Worm (Caenorhabditis elegans) whole organism, young adult: ENCODE results near the gene clec-19.

Source experiments
- F37B4.10 ChIP-seq: fragments of 200-800 bp; sonication (Bioruptor generic); IDR thresholded peaks from 2 replicates; pipeline ENCODE4 v1.3.6; 2022; ENCODE audit warnings: missing genetic modification characterization, missing compliant biosample characterization
- ZK185.1 ChIP-seq: sonication (generic microtip); optimal IDR thresholded peaks from 2 replicates; lab custom pipeline; 2016; ENCODE audit warnings: mild to moderate bottlenecking, missing genetic modification characterization, missing compliant biosample characterization; ENCODE audit not compliant: poor library complexity, severe bottlenecking
- ama-1 ChIP-seq, 3 experiments: fragments of 150-350 bp in 1 of 3; sonication (generic microtip) in 2 of 3; optimal IDR thresholded peaks; 2 replicates each; lab custom pipeline; 2014 to 2018; ENCODE audit warnings: missing biosample characterization in 2 of 3, missing genetic modification characterization in 2 of 3, missing genetic modification reagents in 2 of 3
- attf-5 ChIP-seq: fragments of 200-800 bp; sonication (Bioruptor generic); optimal IDR thresholded peaks from 2 replicates; lab custom pipeline; 2018; ENCODE audit warnings: mild to moderate bottlenecking, missing genetic modification characterization, missing compliant biosample characterization
- bed-2 ChIP-seq: fragments of 200-800 bp; sonication (Bioruptor generic); IDR thresholded peaks from 2 replicates; pipeline ENCODE4 v1.3.6; 2022; ENCODE audit warnings: missing genetic modification reagents, missing genetic modification characterization, missing compliant biosample characterization
- ceh-27 ChIP-seq: fragments of 200-800 bp; sonication (Bioruptor generic); optimal IDR thresholded peaks from 2 replicates; lab custom pipeline; 2018; ENCODE audit warnings: mild to moderate bottlenecking, missing genetic modification characterization, moderate library complexity, missing compliant biosample characterization
- fkh-3 ChIP-seq: sonication (generic microtip); optimal IDR thresholded peaks from 2 replicates; lab custom pipeline; 2016; ENCODE audit warnings: mild to moderate bottlenecking, missing genetic modification characterization, missing compliant biosample characterization
- nfya-2 ChIP-seq: fragments of 200-800 bp; sonication (Bioruptor generic); IDR thresholded peaks from 2 replicates; pipeline ENCODE4 v1.3.6; 2022; ENCODE audit warnings: missing genetic modification reagents, missing genetic modification characterization, missing compliant biosample characterization
- tbp1 ChIP-seq: fragments of 200-800 bp; sonication (Bioruptor generic); optimal IDR thresholded peaks from 2 replicates; lab custom pipeline; 2018; ENCODE audit warnings: mild to moderate bottlenecking, missing genetic modification characterization, missing compliant biosample characterization
- unc-62 ChIP-seq: fragments of 150-350 bp; optimal IDR thresholded peaks from 2 replicates; lab custom pipeline; 2014; ENCODE audit warnings: missing biosample characterization, missing genetic modification reagents, missing genetic modification characterization

DNA sequence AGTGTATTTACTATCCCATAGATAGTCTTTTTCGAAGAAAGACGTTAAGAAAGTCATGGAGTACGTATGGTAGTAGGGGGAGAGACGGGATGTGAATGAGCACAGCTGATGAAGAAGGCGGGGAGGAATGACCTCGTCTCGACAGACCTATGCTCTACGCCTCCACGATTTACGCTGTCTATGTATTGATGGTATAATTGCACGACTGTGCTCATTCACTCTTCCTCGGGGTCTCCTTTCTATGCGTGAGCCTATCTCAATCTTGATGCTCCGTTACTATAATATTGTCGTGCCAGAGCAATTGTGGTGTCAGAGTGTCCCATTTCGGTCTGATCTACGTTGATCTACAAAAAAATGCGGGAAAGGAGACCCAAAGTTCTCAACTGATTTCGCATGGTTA lies 41.9 kb downstream of the clec-19 start, which contains the start of gene C08F1.10:
- TF ChIP-seq tbp1 (GFP tag; lab: Kevin White, UChicago) = no peak
- TF ChIP-seq unc-62 = no peak
- no peak for TF ChIP-seq nfya-2
- no peak for TF ChIP-seq ZK185.1 (tag; lab: Kevin White, UChicago)
- no peak for TF ChIP-seq attf-5 (GFP tag; lab: Kevin White, UChicago)
- no peak for TF ChIP-seq F37B4.10 (GFP tag; lab: Robert Waterston, UW)
- TF ChIP-seq ama-1 (optimal IDR thresholded peaks at IDR 0.05; lab: Kevin White, UChicago) = no peak
- no peak for TF ChIP-seq ama-1 (GFP tag; optimal IDR thresholded peaks at IDR 0.05; lab: Kevin White, UChicago)
- no peak for TF ChIP-seq fkh-3 (tag; lab: Kevin White, UChicago)
- TF ChIP-seq ceh-27 (GFP tag; lab: Kevin White, UChicago) = no peak
- no peak for TF ChIP-seq bed-2
